Worm (Caenorhabditis elegans) whole organism, L2 larva: ENCODE measurements around the gene C14A4.12.

ENCODE experiments used
- ama-1 ChIP-seq: fragments of 150-350 bp; optimal IDR thresholded peaks from 2 replicates; lab custom pipeline; 2018; ENCODE audit warnings: inconsistent platforms
- egl-27 ChIP-seq: sonication (generic microtip); optimal IDR thresholded peaks from 3 replicates; lab custom pipeline; 2017; ENCODE audit warnings: missing biosample characterization, missing genetic modification reagents, missing genetic modification characterization
- elt-3 ChIP-seq: sonication (generic microtip); optimal IDR thresholded peaks from 2 replicates; lab custom pipeline; 2017; ENCODE audit warnings: missing biosample characterization, missing genetic modification characterization
- lin-39 ChIP-seq: fragments of 150-350 bp; optimal IDR thresholded peaks from 2 replicates; lab custom pipeline; 2014; ENCODE audit warnings: missing biosample characterization, missing genetic modification reagents, missing genetic modification characterization
- mab-5 ChIP-seq: fragments of 150-350 bp; optimal IDR thresholded peaks from 2 replicates; lab custom pipeline; 2014; ENCODE audit warnings: missing biosample characterization, missing genetic modification characterization
- nhr-11 ChIP-seq: fragments of 150-350 bp; optimal IDR thresholded peaks from 2 replicates; lab custom pipeline; 2014; ENCODE audit warnings: missing biosample characterization, missing genetic modification characterization
- nhr-25 ChIP-seq: fragments of 150-350 bp; sonication (generic microtip); optimal IDR thresholded peaks from 3 replicates; lab custom pipeline; 2014; ENCODE audit warnings: missing biosample characterization, missing genetic modification characterization
- nhr-77 ChIP-seq: fragments of 150-350 bp; optimal IDR thresholded peaks from 2 replicates; lab custom pipeline; 2014; ENCODE audit warnings: missing biosample characterization, missing genetic modification characterization
- snpc-4 ChIP-seq: fragments of 150-350 bp; optimal IDR thresholded peaks from 2 replicates; lab custom pipeline; 2014; ENCODE audit warnings: missing biosample characterization, missing genetic modification characterization
- unc-39 ChIP-seq: fragments of 150-350 bp; optimal IDR thresholded peaks from 2 replicates; lab custom pipeline; 2014; ENCODE audit warnings: missing biosample characterization, missing genetic modification characterization

- TF ChIP-seq elt-3 (tag; lab: Kevin White, UChicago) (no peak), nhr-25 (tag; lab: Kevin White, UChicago) (no peak), unc-39 (tag; lab: Kevin White, UChicago) (no peak), mab-5 (tag; lab: Kevin White, UChicago) (no peak), egl-27 (tag; lab: Kevin White, UChicago) (no peak), snpc-4 (tag; lab: Kevin White, UChicago) (no peak), lin-39 (no peak), nhr-77 (tag; lab: Kevin White, UChicago) (no peak), nhr-11 (tag; lab: Kevin White, UChicago) (no peak), ama-1 (lab: Kevin White, UChicago) (no peak)
These were observed 30.5 kb upstream of the C14A4.12 start, which contains the start of gene mrps-22 for ce11 chrII:10582318-10582717.
